Fruit fly (Drosophila melanogaster) whole organism, embryonic: ENCODE data around the gene Ino80.
A peak's percentile ranks its signal among the peaks of the same experiment; 100 is the strongest.

Experiments
- Adf1 ChIP-seq: fragments of 200-800 bp; sonication (Bioruptor generic); IDR thresholded peaks from 2 replicates; pipeline ENCODE4 v1.3.6; 2022; ENCODE audit warnings: missing biosample characterization, missing genetic modification characterization
- Blimp-1 ChIP-seq: fragments of 200-800 bp; sonication (Bioruptor generic); optimal IDR thresholded peaks from 3 replicates; lab custom pipeline; 2018; ENCODE audit warnings: missing biosample characterization, missing genetic modification characterization, mild to moderate bottlenecking, moderate library complexity, missing genetic modification reagents
- CG10267 ChIP-seq: fragments of 200-800 bp; sonication (Bioruptor generic); optimal IDR thresholded peaks from 2 replicates; lab custom pipeline; 2018; ENCODE audit warnings: missing biosample characterization, mild to moderate bottlenecking, missing genetic modification characterization, moderate library complexity
- CG10431 ChIP-seq: fragments of 200-800 bp; sonication (Bioruptor generic); optimal IDR thresholded peaks from 3 replicates; lab custom pipeline; 2018; ENCODE audit warnings: missing biosample characterization, mild to moderate bottlenecking, missing genetic modification characterization
- CG14441 ChIP-seq: fragments of 200-800 bp; sonication (Bioruptor generic); IDR thresholded peaks from 2 replicates; pipeline ENCODE4 v1.3.6; 2022; ENCODE audit warnings: missing biosample characterization, missing genetic modification characterization
- CG14667 ChIP-seq: fragments of 200-800 bp; sonication (Bioruptor generic); IDR thresholded peaks from 2 replicates; pipeline ENCODE4 v1.3.6; 2022; ENCODE audit warnings: missing biosample characterization, missing genetic modification characterization
- CG15479 ChIP-seq: fragments of 200-800 bp; sonication (Bioruptor generic); optimal IDR thresholded peaks from 3 replicates; lab custom pipeline; 2019; ENCODE audit warnings: missing biosample characterization, mild to moderate bottlenecking, missing genetic modification characterization, moderate library complexity
- CG15696 ChIP-seq: fragments of 200-800 bp; sonication (Bioruptor generic); optimal IDR thresholded peaks from 2 replicates; lab custom pipeline; 2019; ENCODE audit warnings: missing biosample characterization, mild to moderate bottlenecking, missing genetic modification characterization, moderate library complexity
- CG16779 ChIP-seq: fragments of 200-800 bp; sonication (Bioruptor generic); IDR thresholded peaks from 2 replicates; pipeline ENCODE4 v1.3.6; 2022; ENCODE audit warnings: missing biosample characterization, missing genetic modification characterization
- CG17328 ChIP-seq: fragments of 200-800 bp; sonication (Bioruptor generic); IDR thresholded peaks from 2 replicates; pipeline ENCODE4 v1.3.6; 2022; ENCODE audit warnings: missing biosample characterization, missing genetic modification characterization
- CG18262 ChIP-seq: fragments of 200-800 bp; optimal IDR thresholded peaks from 3 replicates; lab custom pipeline; 2019; ENCODE audit warnings: missing biosample characterization, mild to moderate bottlenecking, missing genetic modification characterization, moderate library complexity
- CG2889 ChIP-seq: fragments of 200-800 bp; sonication (Bioruptor generic); IDR thresholded peaks from 3 replicates; pipeline ENCODE4 v1.3.6; 2022; ENCODE audit warnings: missing biosample characterization, missing genetic modification characterization
- CG3407 ChIP-seq: fragments of 200-800 bp; sonication (Bioruptor generic); optimal IDR thresholded peaks from 2 replicates; lab custom pipeline; 2018; ENCODE audit warnings: missing biosample characterization, mild to moderate bottlenecking, missing genetic modification characterization
- CG4404 ChIP-seq: fragments of 200-800 bp; sonication (Bioruptor generic); IDR thresholded peaks from 2 replicates; pipeline ENCODE4 v1.3.6; 2022; ENCODE audit warnings: missing biosample characterization, missing genetic modification characterization
- CG6683 ChIP-seq: fragments of 200-800 bp; sonication (Bioruptor generic); optimal IDR thresholded peaks from 2 replicates; lab custom pipeline; 2017; ENCODE audit warnings: missing biosample characterization, mild to moderate bottlenecking, missing genetic modification characterization, missing genetic modification reagents
- CG6765 ChIP-seq: fragments of 200-800 bp; sonication (Bioruptor generic); optimal IDR thresholded peaks from 3 replicates; lab custom pipeline; 2017; ENCODE audit warnings: missing biosample characterization, mild to moderate bottlenecking, missing genetic modification characterization
- CG9609 ChIP-seq: fragments of 200-800 bp; sonication (Bioruptor generic); optimal IDR thresholded peaks from 3 replicates; lab custom pipeline; 2016; ENCODE audit warnings: missing biosample characterization, missing genetic modification characterization
- CG9727 ChIP-seq: fragments of 200-800 bp; sonication (Bioruptor generic); optimal IDR thresholded peaks from 3 replicates; lab custom pipeline; 2017; ENCODE audit warnings: missing biosample characterization, mild to moderate bottlenecking, missing genetic modification characterization
- CTCF ChIP-seq: fragments of 200-800 bp; sonication (Bioruptor generic); optimal IDR thresholded peaks from 2 replicates; lab custom pipeline; 2017; ENCODE audit warnings: missing biosample characterization, mild to moderate bottlenecking, missing genetic modification characterization, moderate library complexity
- Camta ChIP-seq: fragments of 200-800 bp; sonication (Bioruptor generic); optimal IDR thresholded peaks from 2 replicates; lab custom pipeline; 2016; ENCODE audit warnings: missing biosample characterization, missing genetic modification characterization
- D ChIP-seq, 2 experiments: fragments of 200-800 bp in 1 of 2; fragments of >200 bp in 1 of 2; sonication (Bioruptor generic) in 1 of 2; optimal IDR thresholded peaks; 2 replicates in 1 of 2; 3 replicates in 1 of 2; lab custom pipeline; 2017; ENCODE audit warnings: mild to moderate bottlenecking in 1 of 2, missing biosample characterization in 1 of 2, missing genetic modification characterization in 1 of 2, missing genetic modification reagents in 1 of 2
- HmgZ ChIP-seq: fragments of 200-800 bp; sonication (Bioruptor generic); optimal IDR thresholded peaks from 2 replicates; lab custom pipeline; 2018; ENCODE audit warnings: missing biosample characterization, mild to moderate bottlenecking, missing genetic modification characterization
- Kr ChIP-seq: fragments of 200-800 bp; sonication (Bioruptor generic); optimal IDR thresholded peaks from 2 replicates; lab custom pipeline; 2017; ENCODE audit warnings: missing biosample characterization, mild to moderate bottlenecking, missing genetic modification characterization
- Sry-δ ChIP-seq: fragments of 200-800 bp; sonication (Bioruptor generic); optimal IDR thresholded peaks from 2 replicates; lab custom pipeline; 2016; ENCODE audit warnings: missing biosample characterization, missing genetic modification characterization
- Xrp1 ChIP-seq: fragments of 200-800 bp; sonication (Bioruptor generic); IDR thresholded peaks from 2 replicates; pipeline ENCODE4 v1.3.6; 2022; ENCODE audit warnings: missing biosample characterization, missing genetic modification characterization
- ac ChIP-seq: fragments of 200-800 bp; sonication (Bioruptor generic); optimal IDR thresholded peaks from 3 replicates; lab custom pipeline; 2017; ENCODE audit warnings: missing biosample characterization, mild to moderate bottlenecking, missing genetic modification characterization
- ash1 ChIP-seq: fragments of 200-800 bp; sonication (Bioruptor generic); optimal IDR thresholded peaks from 2 replicates; lab custom pipeline; 2018; ENCODE audit warnings: missing biosample characterization, mild to moderate bottlenecking, missing genetic modification characterization
- cad ChIP-seq: fragments of >200 bp; optimal IDR thresholded peaks from 2 replicates; lab custom pipeline; 2017; ENCODE audit warnings: missing biosample characterization, missing genetic modification characterization
- dati ChIP-seq: fragments of 200-800 bp; sonication (Bioruptor generic); IDR thresholded peaks from 2 replicates; pipeline ENCODE4 v1.3.6; 2022; ENCODE audit warnings: missing biosample characterization, missing genetic modification characterization
- dmrt11E ChIP-seq: fragments of 200-800 bp; sonication (Bioruptor generic); optimal IDR thresholded peaks from 3 replicates; lab custom pipeline; 2018; ENCODE audit warnings: missing biosample characterization, mild to moderate bottlenecking, missing genetic modification characterization, moderate library complexity
- grn ChIP-seq: fragments of 200-800 bp; sonication (Bioruptor generic); optimal IDR thresholded peaks from 3 replicates; lab custom pipeline; 2017; ENCODE audit warnings: missing biosample characterization, missing genetic modification characterization
- gt ChIP-seq: fragments of 200-800 bp; sonication (Bioruptor generic); IDR thresholded peaks from 2 replicates; pipeline ENCODE4 v1.3.6; 2022; ENCODE audit warnings: missing biosample characterization, missing genetic modification characterization
- insv ChIP-seq, 2 experiments: fragments of 200-800 bp; sonication (Bioruptor generic); optimal IDR thresholded peaks; 3 replicates each; lab custom pipeline; 2016 to 2018; ENCODE audit warnings: missing biosample characterization in 2 of 2, missing genetic modification characterization in 2 of 2
- inv ChIP-seq: fragments of 200-800 bp; sonication (Bioruptor generic); IDR thresholded peaks from 2 replicates; pipeline ENCODE4 v1.3.6; 2022; ENCODE audit warnings: missing biosample characterization, missing genetic modification characterization; ENCODE audit not compliant: partially characterized antibody
- lov ChIP-seq, 2 experiments: fragments of 200-800 bp in 1 of 2; fragments of >200 bp in 1 of 2; sonication (Bioruptor generic) in 1 of 2; IDR thresholded peaks in 1 of 2; optimal IDR thresholded peaks in 1 of 2; 2 replicates in 1 of 2; 3 replicates in 1 of 2; pipeline versions ENCODE4 v1.3.6 to Lab custom; 2017 to 2022; ENCODE audit warnings: missing biosample characterization in 1 of 2, missing genetic modification characterization in 1 of 2
- phol ChIP-seq: fragments of 200-800 bp; sonication (Bioruptor generic); optimal IDR thresholded peaks from 3 replicates; lab custom pipeline; 2018; ENCODE audit warnings: missing biosample characterization, mild to moderate bottlenecking, missing genetic modification characterization, moderate library complexity
- prd ChIP-seq, 3 experiments: fragments of >200 bp in 2 of 3; fragments of 200-800 bp in 1 of 3; sonication (Bioruptor generic) in 1 of 3; optimal IDR thresholded peaks in 2 of 3; IDR thresholded peaks in 1 of 3; 2 replicates in 2 of 3; 3 replicates in 1 of 3; pipeline versions ENCODE4 v1.3.6 to Lab custom; 2017 to 2022; ENCODE audit warnings: missing biosample characterization in 1 of 3, missing genetic modification characterization in 1 of 3
- pros ChIP-seq: fragments of 200-800 bp; sonication (Bioruptor generic); optimal IDR thresholded peaks from 3 replicates; lab custom pipeline; 2019; ENCODE audit warnings: missing biosample characterization, mild to moderate bottlenecking, missing genetic modification characterization, moderate library complexity
- row ChIP-seq: fragments of 200-800 bp; sonication (Bioruptor generic); IDR thresholded peaks from 3 replicates; pipeline ENCODE4 v1.3.6; 2022; ENCODE audit warnings: missing biosample characterization, missing genetic modification characterization
- salm ChIP-seq: fragments of 200-800 bp; sonication (Bioruptor generic); optimal IDR thresholded peaks from 2 replicates; lab custom pipeline; 2018; ENCODE audit warnings: missing biosample characterization, mild to moderate bottlenecking, missing genetic modification characterization
- sug ChIP-seq: fragments of 200-800 bp; optimal IDR thresholded peaks from 2 replicates; lab custom pipeline; 2019; ENCODE audit warnings: missing biosample characterization, mild to moderate bottlenecking, missing genetic modification characterization, moderate library complexity
- tll ChIP-seq, 2 experiments: fragments of 200-800 bp in 1 of 2; fragments of >200 bp in 1 of 2; sonication (Bioruptor generic) in 1 of 2; optimal IDR thresholded peaks; 2 replicates each; lab custom pipeline; 2017 to 2019; ENCODE audit warnings: missing biosample characterization in 2 of 2, missing genetic modification characterization in 2 of 2, mild to moderate bottlenecking in 1 of 2, moderate library complexity in 1 of 2
- twi ChIP-seq: fragments of 200-800 bp; optimal IDR thresholded peaks from 2 replicates; lab custom pipeline; 2019; ENCODE audit warnings: missing biosample characterization, mild to moderate bottlenecking, missing genetic modification characterization, moderate library complexity
- vfl ChIP-seq: fragments of 200-800 bp; sonication (Bioruptor generic); optimal IDR thresholded peaks from 2 replicates; lab custom pipeline; 2016; ENCODE audit warnings: missing biosample characterization, missing genetic modification characterization
- zen ChIP-seq: fragments of 200-800 bp; sonication (Bioruptor generic); optimal IDR thresholded peaks from 3 replicates; lab custom pipeline; 2018; ENCODE audit warnings: missing biosample characterization, mild to moderate bottlenecking, missing genetic modification characterization, moderate library complexity
- zf30C ChIP-seq: fragments of 200-800 bp; sonication (Bioruptor generic); optimal IDR thresholded peaks from 3 replicates; lab custom pipeline; 2018; ENCODE audit warnings: missing biosample characterization, mild to moderate bottlenecking, missing genetic modification characterization

Gene Ino80

DNA sequence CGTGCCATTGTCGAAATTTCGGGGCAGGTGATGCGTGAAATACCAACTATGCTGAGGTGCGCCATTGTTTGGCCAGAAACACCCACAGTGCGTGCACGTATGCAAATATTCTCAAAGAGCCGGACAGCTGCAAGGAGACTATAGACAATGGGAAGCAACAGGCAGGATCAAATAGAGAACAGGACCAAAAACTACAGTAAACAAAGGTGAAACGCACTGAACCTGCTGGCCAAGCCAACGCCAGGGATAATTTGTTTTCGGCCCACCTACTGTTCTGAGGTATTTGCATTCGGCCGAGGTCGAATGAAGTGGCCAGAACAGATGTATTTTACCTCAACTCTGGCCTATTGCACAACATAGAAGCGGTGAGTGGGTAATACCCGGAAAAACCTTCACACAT lies 61.2 kb downstream of the Ino80 start:
- peak; percentile 51 for TF ChIP-seq ac (GFP tag; lab: Kevin White, UChicago)
- TF ChIP-seq Sry-δ (GFP tag; lab: Kevin White, UChicago) = no peak
- no peak for TF ChIP-seq prd (optimal IDR thresholded peaks at IDR 0.05; lab: Kevin White, UChicago)
- peak; percentile 31; the same call in 1 of the 3 replicates for TF ChIP-seq prd (GFP tag; IDR thresholded peaks at IDR 0.05; lab: Robert Waterston, UW)
- peak; percentile 47 for TF ChIP-seq twi (tag; lab: Kevin White, UChicago)
- TF ChIP-seq tll (GFP tag; optimal IDR thresholded peaks at IDR 0.05; lab: Kevin White, UChicago) = peak in 1 of 2 experiments; percentile 95
- peak; percentile 79 for TF ChIP-seq zen (tag; lab: Kevin White, UChicago)
- no peak for TF ChIP-seq vfl (GFP tag; lab: Kevin White, UChicago)
- TF ChIP-seq D (optimal IDR thresholded peaks at IDR 0.05; lab: Kevin White, UChicago) = peak; percentile 95
- no peak for TF ChIP-seq D (GFP tag; optimal IDR thresholded peaks at IDR 0.05; lab: Kevin White, UChicago)
- TF ChIP-seq cad (GFP tag; lab: Kevin White, UChicago) = peak; percentile 4
- TF ChIP-seq gt (GFP tag; lab: Robert Waterston, UW) = peak; percentile 17; the same call in 1 of the 2 replicates
- TF ChIP-seq CG15479 (GFP tag; lab: Kevin White, UChicago) = peak; percentile 58
- TF ChIP-seq, all 482 proteins: peak for 9

DNA sequence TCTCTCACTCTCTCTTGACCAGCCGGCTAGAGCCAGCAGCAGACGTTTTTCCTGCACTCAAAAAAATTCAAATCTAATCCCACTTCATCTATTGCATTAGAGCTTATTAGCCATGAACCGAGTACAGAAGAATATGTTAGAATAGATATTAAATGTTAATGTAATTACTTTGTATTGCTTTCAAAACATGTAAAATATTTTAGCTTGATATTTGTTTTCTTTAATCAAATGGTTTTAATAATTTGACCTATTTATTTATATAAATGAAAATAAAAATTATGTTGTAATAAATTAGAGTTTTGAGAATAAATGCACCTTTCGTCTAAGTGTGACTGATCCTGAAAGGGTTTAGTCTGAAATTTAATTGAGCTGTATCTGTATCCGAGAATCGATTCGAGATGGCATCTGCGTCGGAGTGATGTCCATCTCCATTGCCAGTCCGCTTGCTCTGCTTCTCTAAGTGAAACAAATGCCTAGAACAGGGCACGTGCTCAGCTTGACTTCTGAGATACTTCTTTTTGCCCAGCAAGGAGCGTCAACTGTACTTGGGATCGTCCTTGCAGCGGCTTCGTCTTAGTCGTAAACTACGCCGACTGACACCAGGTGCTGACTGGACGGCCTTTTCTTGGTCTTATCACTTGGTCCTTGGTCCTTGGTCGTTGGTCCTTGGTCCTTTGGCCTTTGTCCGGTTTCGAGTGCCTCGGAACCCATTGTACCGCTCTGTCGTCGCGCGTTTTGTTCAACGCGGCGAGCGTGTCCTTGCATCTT lies 62.5 kb downstream of the Ino80 start:
- TF ChIP-seq CG3407 (GFP tag; lab: Kevin White, UChicago) (no peak), Adf1 (no peak), CTCF (no peak), CG17328 (GFP tag; lab: Robert Waterston, UW) (no peak), CG9727 (GFP tag; lab: Kevin White, UChicago) (peak; percentile 48), Xrp1 (GFP tag; lab: Robert Waterston, UW) (0 out of 2 replicates have a peak, but pooled peaks have one; percentile 11), Blimp-1 (GFP tag; lab: Kevin White, UChicago) (no peak), CG2889 (GFP tag; lab: Robert Waterston, UW) (no peak), D (optimal IDR thresholded peaks at IDR 0.05; lab: Kevin White, UChicago) (peak; percentile 51), D (GFP tag; optimal IDR thresholded peaks at IDR 0.05; lab: Kevin White, UChicago) (no peak), pros (GFP tag; lab: Kevin White, UChicago) (peak; percentile 83), zen (tag; lab: Kevin White, UChicago) (peak; percentile 28), CG16779 (GFP tag; lab: Robert Waterston, UW) (no peak), dmrt11E (tag; lab: Kevin White, UChicago) (peak; percentile 41), salm (tag; lab: Kevin White, UChicago) (no peak), CG15696 (tag; lab: Kevin White, UChicago) (peak; percentile 74), CG18262 (peak; percentile 38), CG10267 (tag; lab: Kevin White, UChicago) (peak; percentile 13), row (no peak), CG4404 (GFP tag; lab: Robert Waterston, UW) (peak; percentile 45), grn (GFP tag; lab: Kevin White, UChicago) (no peak), ash1 (GFP tag; lab: Kevin White, UChicago) (no peak), insv (GFP tag; optimal IDR thresholded peaks at IDR 0.05; lab: Kevin White, UChicago) (no peak), CG6765 (no peak), HmgZ (no peak), dati (GFP tag; lab: Robert Waterston, UW) (no peak), CG14667 (GFP tag; lab: Robert Waterston, UW) (no peak), Kr (GFP tag; lab: Kevin White, UChicago) (peak; percentile 31), inv (no peak), CG10431 (GFP tag; lab: Kevin White, UChicago) (no peak), CG6683 (no peak), zf30C (GFP tag; lab: Kevin White, UChicago) (peak; percentile 74), lov (optimal IDR thresholded peaks at IDR 0.05; lab: Kevin White, UChicago) (no peak), lov (GFP tag; IDR thresholded peaks at IDR 0.05; lab: Robert Waterston, UW) (no peak), phol (tag; lab: Kevin White, UChicago) (peak; percentile 1), sug (tag; lab: Kevin White, UChicago) (no peak), CG14441 (GFP tag; lab: Robert Waterston, UW) (no peak), CG9609 (GFP tag; lab: Kevin White, UChicago) (no peak), Camta (no peak)
